Fruit fly (Drosophila melanogaster): ENCODE results near the gene Vps16B.

Gene Vps16B

DNA sequence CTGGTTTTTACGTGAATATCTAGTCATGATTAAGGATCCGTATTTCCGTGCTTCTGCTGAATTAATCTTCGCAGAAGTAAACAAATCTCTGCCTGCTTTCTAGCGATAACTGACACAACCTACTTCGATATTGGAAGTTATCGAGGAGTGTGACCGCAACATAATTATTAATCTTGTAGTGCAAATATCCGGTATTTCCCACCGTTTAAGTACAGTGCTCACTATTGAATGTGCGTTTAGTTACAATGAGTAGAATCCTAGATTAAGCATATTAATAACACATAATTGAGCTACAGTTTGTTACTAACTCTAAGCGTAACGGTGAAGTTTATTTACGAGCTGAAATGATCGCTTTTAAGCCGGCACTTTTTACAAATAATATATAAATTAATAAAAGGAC, 43.5 kb upstream of the Vps16B start (continued):
- peak; percentile 72 for TF ChIP-seq pzg (GFP tag; optimal IDR thresholded peaks at IDR 0.05)
- TF ChIP-seq dysf (GFP tag; IDR thresholded peaks at IDR 0.05): peak; percentile 63; the same call in 2 of the 3 replicates
- peak; percentile 30 for TF ChIP-seq CG6813 (GFP tag; optimal IDR thresholded peaks at IDR 0.05)
- no peak for TF ChIP-seq D19B (GFP tag; optimal IDR thresholded peaks at IDR 0.05)
- no peak for TF ChIP-seq gce (GFP tag; IDR thresholded peaks at IDR 0.05)
- TF ChIP-seq nerfin-1 (tag; optimal IDR thresholded peaks at IDR 0.05): peak; percentile 16
- TF ChIP-seq PHDP (tag; optimal IDR thresholded peaks at IDR 0.05): peak; percentile 54
- peak; percentile 68 for TF ChIP-seq MBD-R2 (GFP tag; IDR thresholded peaks at IDR 0.05)
- peak; percentile 20 for TF ChIP-seq MTF-1 (GFP tag; optimal IDR thresholded peaks at IDR 0.05; ENCODE audit: borderline replicate concordance)
- TF ChIP-seq chm (GFP tag; IDR thresholded peaks at IDR 0.05): peak; percentile 79
- peak; percentile 21; the same call in 1 of the 2 replicates for TF ChIP-seq CG11247 (GFP tag; IDR thresholded peaks at IDR 0.05)
- peak; percentile 37 for TF ChIP-seq az2 (GFP tag; optimal IDR thresholded peaks at IDR 0.05)
- TF ChIP-seq sob (GFP tag; IDR thresholded peaks at IDR 0.05): peak; percentile 74
- no peak for TF ChIP-seq luna (GFP tag; optimal IDR thresholded peaks at IDR 0.05)
- peak; percentile 15 for TF ChIP-seq sug (tag; optimal IDR thresholded peaks at IDR 0.05)
- no peak for TF ChIP-seq ara (GFP tag; IDR thresholded peaks at IDR 0.05)
- peak; percentile 34 for TF ChIP-seq Dek (tag; optimal IDR thresholded peaks at IDR 0.05)
- peak; percentile 21 for TF ChIP-seq Chrac-16 (GFP tag; optimal IDR thresholded peaks at IDR 0.05)
- TF ChIP-seq BEAF-32 (GFP tag; optimal IDR thresholded peaks at IDR 0.05): peak; percentile 34
- peak; percentile 61 for TF ChIP-seq caup (GFP tag; optimal IDR thresholded peaks at IDR 0.05; ENCODE audit: severe bottlenecking)
- TF ChIP-seq Dip3 (GFP tag; optimal IDR thresholded peaks at IDR 0.05): no peak
- TF ChIP-seq NK7.1 (GFP tag; optimal IDR thresholded peaks at IDR 0.05): no peak
- TF ChIP-seq lola (GFP tag; optimal IDR thresholded peaks at IDR 0.05): no peak
- TF ChIP-seq CG12659 (GFP tag; optimal IDR thresholded peaks at IDR 0.05): peak; percentile 79
- TF ChIP-seq lbe (GFP tag; optimal IDR thresholded peaks at IDR 0.05): peak; percentile 45
- TF ChIP-seq gfzf (GFP tag; optimal IDR thresholded peaks at IDR 0.05): peak; percentile 72
- no peak for TF ChIP-seq sr (GFP tag; IDR thresholded peaks at IDR 0.05)
- peak; percentile 54 for TF ChIP-seq CG2116 (GFP tag; optimal IDR thresholded peaks at IDR 0.05)
- 0 out of 2 replicates have a peak, but pooled peaks have one; percentile 14 for TF ChIP-seq rib (GFP tag; IDR thresholded peaks at IDR 0.05)
- TF ChIP-seq CG8924 (tag; optimal IDR thresholded peaks at IDR 0.05): peak; percentile 42
- peak; percentile 67 for TF ChIP-seq E2f2 (GFP tag; IDR thresholded peaks at IDR 0.05)
- TF ChIP-seq Sox102F (GFP tag; optimal IDR thresholded peaks at IDR 0.05): no peak
- TF ChIP-seq CG4404 (GFP tag; IDR thresholded peaks at IDR 0.05): no peak
- peak; percentile 83 for TF ChIP-seq slbo (GFP tag; IDR thresholded peaks at IDR 0.05)
- TF ChIP-seq B-H2 (GFP tag; optimal IDR thresholded peaks at IDR 0.05): peak; percentile 86
- TF ChIP-seq CG1647 (GFP tag; optimal IDR thresholded peaks at IDR 0.05): peak; percentile 31
- TF ChIP-seq tgo (GFP tag; IDR thresholded peaks at IDR 0.05): peak; percentile 24; the same call in 1 of the 3 replicates
- peak; percentile 67 for TF ChIP-seq lilli (GFP tag; optimal IDR thresholded peaks at IDR 0.05)
- TF ChIP-seq zen2 (GFP tag; IDR thresholded peaks at IDR 0.05; ENCODE audit: partially characterized antibody): no peak
- TF ChIP-seq Kr (GFP tag; optimal IDR thresholded peaks at IDR 0.05): no peak
- TF ChIP-seq jing (GFP tag; optimal IDR thresholded peaks at IDR 0.05): no peak
- no peak for TF ChIP-seq CG42726 (GFP tag; IDR thresholded peaks at IDR 0.05; ENCODE audit: partially characterized antibody)
- TF ChIP-seq HLH3B (GFP tag; IDR thresholded peaks at IDR 0.05): peak; percentile 22; the same call in 1 of the 2 replicates
- TF ChIP-seq aop (GFP tag; IDR thresholded peaks at IDR 0.05): no peak
- TF ChIP-seq CG4730 (GFP tag; IDR thresholded peaks at IDR 0.05): no peak
- no peak for TF ChIP-seq otp (GFP tag; IDR thresholded peaks at IDR 0.05)
- TF ChIP-seq maf-S (GFP tag; optimal IDR thresholded peaks at IDR 0.05): no peak
- TF ChIP-seq CG4282 (GFP tag; optimal IDR thresholded peaks at IDR 0.05): no peak
- TF ChIP-seq fru (optimal IDR thresholded peaks at IDR 0.05): no peak
- TF ChIP-seq grn (GFP tag; optimal IDR thresholded peaks at IDR 0.05): peak; percentile 56
- peak; percentile 42 for TF ChIP-seq CG10543 (GFP tag; optimal IDR thresholded peaks at IDR 0.05)

Data from whole organism, embryonic.